Worm (Caenorhabditis elegans): Measurements from ENCODE around the gene daf-12.
A peak's percentile ranks its signal among the peaks of the same experiment; 100 is the strongest.

daf-12 gene

ce11 chrX:10678081-10678736 is 42.5 kb downstream of the daf-12 start:
- TF ChIP-seq W03F9.2 (tag; optimal IDR thresholded peaks at IDR 0.05) (peak; percentile 63), dao-5 (tag; optimal IDR thresholded peaks at IDR 0.05) (no peak), him-1 (tag; optimal IDR thresholded peaks at IDR 0.05) (peak; percentile 32)

ce11 chrX:10679193-10679592 is 43.5 kb downstream of the daf-12 start:
- TF ChIP-seq dao-5 (tag; optimal IDR thresholded peaks at IDR 0.05) (no peak), W03F9.2 (tag; optimal IDR thresholded peaks at IDR 0.05) (no peak), him-1 (tag; optimal IDR thresholded peaks at IDR 0.05) (no peak)

- TF ChIP-seq W03F9.2 (tag; optimal IDR thresholded peaks at IDR 0.05) (no peak), dao-5 (tag; optimal IDR thresholded peaks at IDR 0.05) (no peak), him-1 (tag; optimal IDR thresholded peaks at IDR 0.05) (no peak)
Measured at ce11 chrX:10681698-10682097, 46.0 kb downstream of the daf-12 start, which contains the start of gene phf-31. TSS of gene phf-31 (plus strand) at chrX:10681998.

ce11 chrX:10684533-10684932 is 48.8 kb downstream of the daf-12 start:
- TF ChIP-seq him-1 (tag; optimal IDR thresholded peaks at IDR 0.05) = no peak
- no peak for TF ChIP-seq W03F9.2 (tag; optimal IDR thresholded peaks at IDR 0.05)
- no peak for TF ChIP-seq dao-5 (tag; optimal IDR thresholded peaks at IDR 0.05)

- no peak for TF ChIP-seq W03F9.2 (tag; optimal IDR thresholded peaks at IDR 0.05)
- no peak for TF ChIP-seq him-1 (tag; optimal IDR thresholded peaks at IDR 0.05)
- no peak for TF ChIP-seq dao-5 (tag; optimal IDR thresholded peaks at IDR 0.05)
Measured at ce11 chrX:10686487-10686886, 50.8 kb downstream of the daf-12 start.

- TF ChIP-seq W03F9.2 (tag; optimal IDR thresholded peaks at IDR 0.05) (no peak), him-1 (tag; optimal IDR thresholded peaks at IDR 0.05) (no peak), dao-5 (tag; optimal IDR thresholded peaks at IDR 0.05) (no peak)
Measured at ce11 chrX:10687317-10687716, 51.6 kb downstream of the daf-12 start.

- TF ChIP-seq him-1 (tag; optimal IDR thresholded peaks at IDR 0.05) = no peak
- TF ChIP-seq W03F9.2 (tag; optimal IDR thresholded peaks at IDR 0.05) = no peak
- TF ChIP-seq dao-5 (tag; optimal IDR thresholded peaks at IDR 0.05) = no peak
Measured at ce11 chrX:10688311-10688710, 52.6 kb downstream of the daf-12 start.

ce11 chrX:10689729-10690128 is 54.0 kb downstream of the daf-12 start:
- TF ChIP-seq W03F9.2 (tag; optimal IDR thresholded peaks at IDR 0.05) (no peak), him-1 (tag; optimal IDR thresholded peaks at IDR 0.05) (no peak), dao-5 (tag; optimal IDR thresholded peaks at IDR 0.05) (no peak)

- no peak for TF ChIP-seq dao-5 (tag; optimal IDR thresholded peaks at IDR 0.05)
- no peak for TF ChIP-seq W03F9.2 (tag; optimal IDR thresholded peaks at IDR 0.05)
- TF ChIP-seq him-1 (tag; optimal IDR thresholded peaks at IDR 0.05) = no peak
Measured at ce11 chrX:10691232-10691631, 55.5 kb downstream of the daf-12 start.

DNA sequence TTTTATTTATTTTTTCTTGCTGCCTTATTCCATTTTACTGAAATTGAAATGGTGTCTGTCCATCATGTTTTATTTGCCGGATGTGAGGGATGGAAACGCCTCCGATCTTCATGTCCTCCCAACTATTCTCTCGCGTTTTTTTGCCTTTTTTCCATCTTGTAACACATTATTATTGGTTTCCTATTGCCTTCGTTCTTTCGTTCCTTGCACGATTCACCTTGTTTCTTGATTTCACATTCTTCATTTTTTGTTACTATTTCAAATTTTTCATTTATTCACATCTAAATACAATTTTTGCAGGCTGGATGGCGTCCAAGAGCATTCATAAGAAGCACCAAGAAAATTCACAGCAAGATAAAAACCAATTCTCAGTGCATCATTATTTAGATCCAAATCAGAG is 55.9 kb downstream of the daf-12 start, which contains the start of gene yap-1:
Gene yap-1 (plus strand): TSS at position 301 of the 400 bp plus-strand sequence.
- TF ChIP-seq dao-5 (tag; optimal IDR thresholded peaks at IDR 0.05) (no peak), W03F9.2 (tag; optimal IDR thresholded peaks at IDR 0.05) (no peak), him-1 (tag; optimal IDR thresholded peaks at IDR 0.05) (no peak)

- TF ChIP-seq him-1 (tag; optimal IDR thresholded peaks at IDR 0.05) (no peak), dao-5 (tag; optimal IDR thresholded peaks at IDR 0.05) (no peak), W03F9.2 (tag; optimal IDR thresholded peaks at IDR 0.05) (no peak)
Measured at ce11 chrX:10692057-10692456, 56.3 kb downstream of the daf-12 start.

DNA sequence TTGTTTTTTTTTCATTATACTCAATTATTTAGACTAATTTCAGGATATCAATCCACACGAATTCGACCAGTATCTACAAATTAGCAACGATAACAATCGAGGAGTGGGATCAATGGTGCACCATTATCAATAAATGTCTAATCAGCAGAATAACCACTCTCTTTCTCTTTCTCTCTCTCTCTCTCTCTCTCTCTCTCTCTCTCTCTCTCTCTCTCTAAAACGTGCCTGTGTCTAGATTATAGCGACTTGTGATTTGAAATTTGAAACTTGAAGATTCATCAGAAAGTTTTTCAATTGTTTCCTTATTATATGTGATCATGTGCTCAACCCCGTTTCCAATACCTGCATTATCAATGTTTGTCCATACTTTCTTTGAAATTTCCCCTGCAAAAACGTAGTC is 58.5 kb downstream of the daf-12 start:
- TF ChIP-seq W03F9.2 (tag; optimal IDR thresholded peaks at IDR 0.05) = no peak
- no peak for TF ChIP-seq dao-5 (tag; optimal IDR thresholded peaks at IDR 0.05)
- TF ChIP-seq him-1 (tag; optimal IDR thresholded peaks at IDR 0.05) = no peak

- no peak for TF ChIP-seq him-1 (tag; optimal IDR thresholded peaks at IDR 0.05)
- no peak for TF ChIP-seq dao-5 (tag; optimal IDR thresholded peaks at IDR 0.05)
- TF ChIP-seq W03F9.2 (tag; optimal IDR thresholded peaks at IDR 0.05) = no peak
Measured at ce11 chrX:10694933-10695332, 59.2 kb downstream of the daf-12 start, which contains the start of gene plpp-1.3. TSS of gene plpp-1.3 (plus strand) at chrX:10695312.

- TF ChIP-seq dao-5 (tag; optimal IDR thresholded peaks at IDR 0.05) = no peak
- TF ChIP-seq him-1 (tag; optimal IDR thresholded peaks at IDR 0.05) = no peak
- TF ChIP-seq W03F9.2 (tag; optimal IDR thresholded peaks at IDR 0.05) = no peak
Measured at ce11 chrX:10704329-10704728, 68.6 kb downstream of the daf-12 start.

ce11 chrX:10711769-10712168 is 76.1 kb downstream of the daf-12 start, which contains the start of gene rhgf-1:
TSS of gene rhgf-1 (minus strand) at chrX:10711869.
- TF ChIP-seq W03F9.2 (tag; optimal IDR thresholded peaks at IDR 0.05) (no peak), dao-5 (tag; optimal IDR thresholded peaks at IDR 0.05) (no peak), him-1 (tag; optimal IDR thresholded peaks at IDR 0.05) (no peak)

Data from whole organism, L4/young adult.